Comparison of ENCODE assay signal across 5 fruit fly cellular contexts in genomic region chr2L:5242194-5242914, dm6.
TF ChIP-seq lines count a peak whose summit lies in the region.

No protein-coding gene starts in this region.

- TF ChIP-seq CTCF in whole organism, embryonic (GFP tag; optimal IDR thresholded peaks at IDR 0.05; lab: Kevin White, UChicago), result no peak

TF ChIP-seq in whole organism, adult, 20 proteins besides CTCF, POLR2A, EP300 and RAD21 (continues in another document):
- TF ChIP-seq pad (GFP tag; optimal IDR thresholded peaks at IDR 0.05; lab: Kevin White, UChicago) (peak; percentile 10), ovo (GFP tag; optimal IDR thresholded peaks at IDR 0.05; lab: Kevin White, UChicago) (peak; percentile 25), cnc (optimal IDR thresholded peaks at IDR 0.05; lab: Kevin White, UChicago) (no peak), CG7101 (tag; optimal IDR thresholded peaks at IDR 0.05; lab: Kevin White, UChicago) (peak; percentile 70), tj (GFP tag; optimal IDR thresholded peaks at IDR 0.05; lab: Kevin White, UChicago) (peak; percentile 15), CG7045 (GFP tag; optimal IDR thresholded peaks at IDR 0.05; lab: Kevin White, UChicago) (peak; percentile 23), Crg-1 (GFP tag; optimal IDR thresholded peaks at IDR 0.05; lab: Kevin White, UChicago) (peak; percentile 13), Mnt (GFP tag; optimal IDR thresholded peaks at IDR 0.05; lab: Kevin White, UChicago) (no peak), Hr96 (GFP tag; optimal IDR thresholded peaks at IDR 0.05; lab: Kevin White, UChicago) (peak; percentile 27), toe (GFP tag; optimal IDR thresholded peaks at IDR 0.05; lab: Kevin White, UChicago) (peak; percentile 4), bab1 (GFP tag; optimal IDR thresholded peaks at IDR 0.05; lab: Kevin White, UChicago) (no peak), cic (GFP tag; optimal IDR thresholded peaks at IDR 0.05; lab: Kevin White, UChicago) (peak; percentile 67), kay (GFP tag; lab: Kevin White, UChicago; ENCODE audit: borderline replicate concordance) (peak; percentile 53), CG1620 (GFP tag; optimal IDR thresholded peaks at IDR 0.05; lab: Kevin White, UChicago) (no peak), CG33017 (tag; optimal IDR thresholded peaks at IDR 0.05; lab: Kevin White, UChicago) (peak; percentile 57), CG11617 (GFP tag; optimal IDR thresholded peaks at IDR 0.05; lab: Kevin White, UChicago) (peak; percentile 69), CG5204 (GFP tag; optimal IDR thresholded peaks at IDR 0.05; lab: Kevin White, UChicago) (peak; percentile 55), CG14711 (tag; optimal IDR thresholded peaks at IDR 0.05; lab: Kevin White, UChicago) (peak; percentile 52)

TF ChIP-seq in whole organism, embryonic, 481 proteins besides CTCF, POLR2A, EP300 and RAD21 (continues in another document):
- TF ChIP-seq vfl (GFP tag; optimal IDR thresholded peaks at IDR 0.05; lab: Kevin White, UChicago) (no peak), CG10267 (tag; optimal IDR thresholded peaks at IDR 0.05; lab: Kevin White, UChicago) (peak; percentile 33), CG7556 (GFP tag; optimal IDR thresholded peaks at IDR 0.05; lab: Kevin White, UChicago) (no peak), Ptx1 (GFP tag; IDR thresholded peaks at IDR 0.05; lab: Robert Waterston, UW) (0 out of 2 replicates have a peak, but pooled peaks have one; percentile 33), chm (GFP tag; IDR thresholded peaks at IDR 0.05; lab: Robert Waterston, UW) (no peak), en (GFP tag; optimal IDR thresholded peaks at IDR 0.05; lab: Kevin White, UChicago) (no peak), phol (tag; optimal IDR thresholded peaks at IDR 0.05; lab: Kevin White, UChicago) (peak; percentile 6), Hmr (GFP tag; optimal IDR thresholded peaks at IDR 0.05; lab: Kevin White, UChicago) (peak; percentile 40), CG2712 (tag; optimal IDR thresholded peaks at IDR 0.05; lab: Kevin White, UChicago) (peak; percentile 32), grau (tag; optimal IDR thresholded peaks at IDR 0.05; lab: Kevin White, UChicago) (peak; percentile 13), CG3847 (GFP tag; IDR thresholded peaks at IDR 0.05; lab: Robert Waterston, UW) (no peak), chif (GFP tag; optimal IDR thresholded peaks at IDR 0.05; lab: Kevin White, UChicago) (no peak), CG10543 (GFP tag; optimal IDR thresholded peaks at IDR 0.05; lab: Kevin White, UChicago) (no peak), CG7987 (GFP tag; optimal IDR thresholded peaks at IDR 0.05; lab: Kevin White, UChicago) (no peak), CG6175 (GFP tag; IDR thresholded peaks at IDR 0.05; lab: Robert Waterston, UW) (no peak), CG17359 (tag; optimal IDR thresholded peaks at IDR 0.05; lab: Kevin White, UChicago) (peak; percentile 5), CG15479 (GFP tag; optimal IDR thresholded peaks at IDR 0.05; lab: Kevin White, UChicago) (no peak), H2.0 (GFP tag; IDR thresholded peaks at IDR 0.05; lab: Robert Waterston, UW) (peak; percentile 21; the same call in 1 of the 2 replicates), ci (GFP tag; IDR thresholded peaks at IDR 0.05; lab: Robert Waterston, UW) (0 out of 3 replicates have a peak, but pooled peaks have one; percentile 28)

TF ChIP-seq in whole organism, prepupa, 60 proteins besides CTCF, POLR2A, EP300 and RAD21 (continues in another document):
- TF ChIP-seq salr (GFP tag; optimal IDR thresholded peaks at IDR 0.05; lab: Kevin White, UChicago) (no peak), Eip93F (GFP tag; optimal IDR thresholded peaks at IDR 0.05; lab: Kevin White, UChicago) (no peak), fd85E (GFP tag; optimal IDR thresholded peaks at IDR 0.05; lab: Kevin White, UChicago) (no peak), Hr4 (GFP tag; optimal IDR thresholded peaks at IDR 0.05; lab: Kevin White, UChicago) (peak; percentile 61), CG32006 (GFP tag; optimal IDR thresholded peaks at IDR 0.05; lab: Kevin White, UChicago) (peak; percentile 57), eg (GFP tag; IDR thresholded peaks at IDR 0.05; lab: Robert Waterston, UW) (peak; percentile 58; the same call in 2 of the 3 replicates), topi (GFP tag; optimal IDR thresholded peaks at IDR 0.05; lab: Kevin White, UChicago) (no peak), Blimp-1 (GFP tag; optimal IDR thresholded peaks at IDR 0.05; lab: Kevin White, UChicago) (no peak), dac (GFP tag; optimal IDR thresholded peaks at IDR 0.05; lab: Kevin White, UChicago) (no peak), CG3032 (tag; optimal IDR thresholded peaks at IDR 0.05; lab: Kevin White, UChicago) (no peak), CG4318 (GFP tag; optimal IDR thresholded peaks at IDR 0.05; lab: Kevin White, UChicago) (peak; percentile 8), Ets96B (tag; optimal IDR thresholded peaks at IDR 0.05; lab: Kevin White, UChicago) (no peak), Eip75B (GFP tag; optimal IDR thresholded peaks at IDR 0.05; lab: Kevin White, UChicago) (no peak), CG10669 (GFP tag; optimal IDR thresholded peaks at IDR 0.05; lab: Kevin White, UChicago) (no peak), Eip78C (GFP tag; lab: Kevin White, UChicago) (peak; percentile 51), CG11902 (GFP tag; optimal IDR thresholded peaks at IDR 0.05; lab: Kevin White, UChicago) (no peak), spab (GFP tag; optimal IDR thresholded peaks at IDR 0.05; lab: Kevin White, UChicago) (no peak), Lpt (GFP tag; optimal IDR thresholded peaks at IDR 0.05; lab: Kevin White, UChicago) (no peak), CG1621 (tag; optimal IDR thresholded peaks at IDR 0.05; lab: Kevin White, UChicago) (no peak), CG31627 (GFP tag; optimal IDR thresholded peaks at IDR 0.05; lab: Kevin White, UChicago) (no peak), lz (GFP tag; optimal IDR thresholded peaks at IDR 0.05; lab: Kevin White, UChicago) (no peak)

TF ChIP-seq in whole organism, pupa, 21 proteins besides CTCF, POLR2A, EP300 and RAD21:
- TF ChIP-seq Ets98B (GFP tag; IDR thresholded peaks at IDR 0.05; lab: Robert Waterston, UW) (peak; percentile 16; the same call in 1 of the 2 replicates), D1 (tag; optimal IDR thresholded peaks at IDR 0.05; lab: Kevin White, UChicago) (no peak), CG32121 (GFP tag; IDR thresholded peaks at IDR 0.05; lab: Robert Waterston, UW) (0 out of 2 replicates have a peak, but pooled peaks have one; percentile 37), CG4496 (GFP tag; IDR thresholded peaks at IDR 0.05; lab: Robert Waterston, UW) (peak; percentile 31; the same call in 1 of the 3 replicates)

TF ChIP-seq in whole organism, wandering third instar larva, 38 proteins besides CTCF, POLR2A, EP300 and RAD21 (continues in another document):
- no peak for TF ChIP-seq dsf (GFP tag; optimal IDR thresholded peaks at IDR 0.05; lab: Kevin White, UChicago; ENCODE audit: borderline replicate concordance)
- no peak for TF ChIP-seq lola (GFP tag; optimal IDR thresholded peaks at IDR 0.05; lab: Kevin White, UChicago)
- no peak for TF ChIP-seq tai (GFP tag; optimal IDR thresholded peaks at IDR 0.05; lab: Kevin White, UChicago)
- TF ChIP-seq Dfd (GFP tag; optimal IDR thresholded peaks at IDR 0.05; lab: Kevin White, UChicago), result no peak
- TF ChIP-seq OdsH (GFP tag; optimal IDR thresholded peaks at IDR 0.05; lab: Kevin White, UChicago), result peak; percentile 55
- no peak for TF ChIP-seq dl (GFP tag; optimal IDR thresholded peaks at IDR 0.05; lab: Kevin White, UChicago; ENCODE audit: insufficient read depth in 1 of 2, partially characterized antibody in 2 of 2)
- peak; percentile 74 for TF ChIP-seq h (GFP tag; optimal IDR thresholded peaks at IDR 0.05; lab: Kevin White, UChicago)
- peak; percentile 52 for TF ChIP-seq Hnf4 (GFP tag; optimal IDR thresholded peaks at IDR 0.05; lab: Kevin White, UChicago)
- TF ChIP-seq HLH106 (tag; optimal IDR thresholded peaks at IDR 0.05; lab: Kevin White, UChicago), result peak; percentile 24
- no peak for TF ChIP-seq Rel (GFP tag; optimal IDR thresholded peaks at IDR 0.05; lab: Kevin White, UChicago)
- peak; percentile 52 for TF ChIP-seq Rel (tag; optimal IDR thresholded peaks at IDR 0.05; lab: Kevin White, UChicago)
- no peak for TF ChIP-seq usp (GFP tag; optimal IDR thresholded peaks at IDR 0.05; lab: Kevin White, UChicago)
- no peak for TF ChIP-seq woc (GFP tag; optimal IDR thresholded peaks at IDR 0.05; lab: Kevin White, UChicago)
- no peak for TF ChIP-seq GATAd (GFP tag; optimal IDR thresholded peaks at IDR 0.05; lab: Kevin White, UChicago)
- TF ChIP-seq CG9705 (GFP tag; optimal IDR thresholded peaks at IDR 0.05; lab: Kevin White, UChicago), result no peak
- TF ChIP-seq Myc (optimal IDR thresholded peaks at IDR 0.05; lab: Kevin White, UChicago), result no peak
- TF ChIP-seq Jra (GFP tag; optimal IDR thresholded peaks at IDR 0.05; lab: Kevin White, UChicago), result no peak
- TF ChIP-seq dmrt93B (GFP tag; optimal IDR thresholded peaks at IDR 0.05; lab: Kevin White, UChicago), result no peak
- TF ChIP-seq psq (GFP tag; optimal IDR thresholded peaks at IDR 0.05; lab: Kevin White, UChicago), result peak; percentile 23
- TF ChIP-seq fru (GFP tag; optimal IDR thresholded peaks at IDR 0.05; lab: Kevin White, UChicago), result peak; percentile 61
- TF ChIP-seq Abd-B (GFP tag; optimal IDR thresholded peaks at IDR 0.05; lab: Kevin White, UChicago), result no peak
- no peak for TF ChIP-seq sv (GFP tag; optimal IDR thresholded peaks at IDR 0.05; lab: Kevin White, UChicago)
- TF ChIP-seq sage (GFP tag; optimal IDR thresholded peaks at IDR 0.05; lab: Kevin White, UChicago), result no peak
- TF ChIP-seq Dif (GFP tag; optimal IDR thresholded peaks at IDR 0.05; lab: Kevin White, UChicago; ENCODE audit: partially characterized antibody), result no peak
- peak; percentile 67 for TF ChIP-seq rgr (GFP tag; optimal IDR thresholded peaks at IDR 0.05; lab: Kevin White, UChicago)
- peak; percentile 52 for TF ChIP-seq ey (GFP tag; optimal IDR thresholded peaks at IDR 0.05; lab: Kevin White, UChicago)
- TF ChIP-seq N (GFP tag; optimal IDR thresholded peaks at IDR 0.05; lab: Kevin White, UChicago), result no peak
- TF ChIP-seq Sp1 (GFP tag; optimal IDR thresholded peaks at IDR 0.05; lab: Kevin White, UChicago), result peak; percentile 12
- TF ChIP-seq Vsx2 (GFP tag; optimal IDR thresholded peaks at IDR 0.05; lab: Kevin White, UChicago; ENCODE audit: partially characterized antibody), result no peak
- TF ChIP-seq br (GFP tag; optimal IDR thresholded peaks at IDR 0.05; lab: Kevin White, UChicago), result peak; percentile 22
- no peak for TF ChIP-seq pan (optimal IDR thresholded peaks at IDR 0.05; lab: Kevin White, UChicago)
- TF ChIP-seq jim (GFP tag; optimal IDR thresholded peaks at IDR 0.05; lab: Kevin White, UChicago), result no peak
- TF ChIP-seq CrebA (GFP tag; optimal IDR thresholded peaks at IDR 0.05; lab: Kevin White, UChicago; ENCODE audit: borderline replicate concordance), result peak; percentile 19
- TF ChIP-seq foxo (GFP tag; optimal IDR thresholded peaks at IDR 0.05; lab: Kevin White, UChicago), result peak in 1 of 2 experiments; percentile 69
- TF ChIP-seq Hr83 (GFP tag; optimal IDR thresholded peaks at IDR 0.05; lab: Kevin White, UChicago; ENCODE audit: poor library complexity, severe bottlenecking), result no peak
- no peak for TF ChIP-seq Mio (GFP tag; optimal IDR thresholded peaks at IDR 0.05; lab: Kevin White, UChicago)
